Fruit fly (Drosophila melanogaster) Kc167 (cell line): ENCODE data around the gene CG31301.

ENCODE experiments used
- Sin3A ChIP-seq: fragments of >200 bp; optimal IDR thresholded peaks from 2 replicates; lab custom pipeline; 2018; ENCODE audit warnings: missing external identifiers
- h ChIP-seq: fragments of >200 bp; optimal IDR thresholded peaks from 3 replicates; lab custom pipeline; 2018; ENCODE audit warnings: missing external identifiers
- psq ChIP-seq: fragments of >200 bp; optimal IDR thresholded peaks from 2 replicates; lab custom pipeline; 2017; ENCODE audit warnings: missing external identifiers
- ttk ChIP-seq: sonication (Bioruptor generic); optimal IDR thresholded peaks from 2 replicates; lab custom pipeline; 2017; ENCODE audit warnings: missing external identifiers

- TF ChIP-seq Sin3A, result no peak
- TF ChIP-seq psq (lab: Kevin White, UChicago), result no peak
- TF ChIP-seq ttk (lab: Kevin White, UChicago), result no peak
- TF ChIP-seq h, result no peak
Measured at dm6 chr3R:15339111-15339510, 6.9 kb upstream of the CG31301 start.
